Fruit fly (Drosophila melanogaster): ENCODE measurements around the gene Rcd7.

The Rcd7 gene

dm6 chr3L:19585979-19586378, 41.1 kb downstream of the Rcd7 start, which contains the start of the genes CG9231 and CG9330 (continued):
- no peak for TF ChIP-seq wek (GFP tag; optimal IDR thresholded peaks at IDR 0.05)
- TF ChIP-seq lbe (GFP tag; optimal IDR thresholded peaks at IDR 0.05), result peak; percentile 67
- no peak for TF ChIP-seq Fer2 (tag; optimal IDR thresholded peaks at IDR 0.05)
- no peak for TF ChIP-seq en (GFP tag; optimal IDR thresholded peaks at IDR 0.05)
- no peak for TF ChIP-seq eve (GFP tag; optimal IDR thresholded peaks at IDR 0.05)
- TF ChIP-seq CG1832 (GFP tag; optimal IDR thresholded peaks at IDR 0.05), result no peak
- no peak for TF ChIP-seq CG15011 (GFP tag; optimal IDR thresholded peaks at IDR 0.05)
- peak; percentile 3 for TF ChIP-seq maf-S (GFP tag; optimal IDR thresholded peaks at IDR 0.05)
- TF ChIP-seq grau (tag; optimal IDR thresholded peaks at IDR 0.05), result peak; percentile 32
- peak; percentile 24; the same call in 1 of the 2 replicates for TF ChIP-seq CG31441 (GFP tag; IDR thresholded peaks at IDR 0.05)
- no peak for TF ChIP-seq Atf-2 (GFP tag; optimal IDR thresholded peaks at IDR 0.05)
- TF ChIP-seq dati (GFP tag; IDR thresholded peaks at IDR 0.05), result no peak
- no peak for TF ChIP-seq CG7271 (tag; optimal IDR thresholded peaks at IDR 0.05)
- no peak for TF ChIP-seq CG7786 (GFP tag; optimal IDR thresholded peaks at IDR 0.05)
- TF ChIP-seq CG16815 (GFP tag; optimal IDR thresholded peaks at IDR 0.05), result no peak
- TF ChIP-seq pho (GFP tag; optimal IDR thresholded peaks at IDR 0.05), result no peak
- TF ChIP-seq sens-2 (GFP tag; IDR thresholded peaks at IDR 0.05), result no peak
- no peak for TF ChIP-seq CG16779 (GFP tag; IDR thresholded peaks at IDR 0.05)
- TF ChIP-seq jumu (GFP tag; optimal IDR thresholded peaks at IDR 0.05), result peak; percentile 32
- no peak for TF ChIP-seq kah (GFP tag; optimal IDR thresholded peaks at IDR 0.05)
- TF ChIP-seq CG15514 (GFP tag; optimal IDR thresholded peaks at IDR 0.05), result peak; percentile 50
- TF ChIP-seq CG10366 (GFP tag; IDR thresholded peaks at IDR 0.05), result no peak
- no peak for TF ChIP-seq Hr39 (optimal IDR thresholded peaks at IDR 0.05)
- TF ChIP-seq Lpt (GFP tag; optimal IDR thresholded peaks at IDR 0.05), result no peak
- TF ChIP-seq CG16863 (GFP tag; optimal IDR thresholded peaks at IDR 0.05), result no peak
- no peak for TF ChIP-seq pb (GFP tag; optimal IDR thresholded peaks at IDR 0.05)
- TF ChIP-seq CG10654 (GFP tag; optimal IDR thresholded peaks at IDR 0.05), result no peak
- TF ChIP-seq CG7357 (GFP tag; IDR thresholded peaks at IDR 0.05), result 0 out of 3 replicates have a peak, but pooled peaks have one; percentile 55
- no peak for TF ChIP-seq h (optimal IDR thresholded peaks at IDR 0.05)
- TF ChIP-seq CG31388 (GFP tag; optimal IDR thresholded peaks at IDR 0.05), result no peak
- TF ChIP-seq Fer1 (GFP tag; optimal IDR thresholded peaks at IDR 0.05), result peak; percentile 10
- TF ChIP-seq Mrtf (GFP tag; IDR thresholded peaks at IDR 0.05), result no peak
- no peak for TF ChIP-seq CTCF (GFP tag; optimal IDR thresholded peaks at IDR 0.05)

- TF ChIP-seq Hr51 (GFP tag; optimal IDR thresholded peaks at IDR 0.05) (peak; percentile 100), CG3995 (GFP tag; optimal IDR thresholded peaks at IDR 0.05) (peak; percentile 94), luna (GFP tag; optimal IDR thresholded peaks at IDR 0.05) (peak; percentile 100), Ada2b (GFP tag; IDR thresholded peaks at IDR 0.05) (peak; percentile 100), jing (GFP tag; optimal IDR thresholded peaks at IDR 0.05) (peak; percentile 100), CG7987 (GFP tag; optimal IDR thresholded peaks at IDR 0.05) (peak; percentile 100), grn (GFP tag; optimal IDR thresholded peaks at IDR 0.05) (peak; percentile 99), CG3407 (GFP tag; optimal IDR thresholded peaks at IDR 0.05) (peak; percentile 99), row (GFP tag; IDR thresholded peaks at IDR 0.05) (peak; percentile 100), Hand (GFP tag; optimal IDR thresholded peaks at IDR 0.05) (peak; percentile 100), MBD-R2 (GFP tag; IDR thresholded peaks at IDR 0.05) (peak; percentile 100), B-H1 (GFP tag; IDR thresholded peaks at IDR 0.05) (peak; percentile 100), Neu2 (GFP tag; optimal IDR thresholded peaks at IDR 0.05; ENCODE audit: borderline replicate concordance) (peak; percentile 100), CG9876 (GFP tag; optimal IDR thresholded peaks at IDR 0.05) (peak; percentile 100), CkIIα-i1 (GFP tag; IDR thresholded peaks at IDR 0.05) (peak; percentile 100), Xrp1 (GFP tag; IDR thresholded peaks at IDR 0.05) (peak; percentile 100), CG15269 (tag; optimal IDR thresholded peaks at IDR 0.05) (peak; percentile 100), ind (GFP tag; optimal IDR thresholded peaks at IDR 0.05) (peak; percentile 100), toy (GFP tag; IDR thresholded peaks at IDR 0.05) (peak; percentile 100), E2f2 (GFP tag; IDR thresholded peaks at IDR 0.05) (peak; percentile 100), CG6854 (GFP tag; optimal IDR thresholded peaks at IDR 0.05) (peak; percentile 100), cato (GFP tag; optimal IDR thresholded peaks at IDR 0.05; ENCODE audit: borderline replicate concordance) (peak; percentile 100)
Measured at dm6 chr3L:19590422-19590821, 45.5 kb downstream of the Rcd7 start, which contains the start of gene CG14100. Gene CG14100, minus strand, starts transcription at chr3L:19590524.

Measured in whole organism, embryonic.